Fruit fly (Drosophila melanogaster) whole organism, adult: ENCODE data around the gene Glut1.

Experiments used
- CG33017 ChIP-seq: fragments of 200-800 bp; sonication (Bioruptor generic); optimal IDR thresholded peaks from 2 replicates; lab custom pipeline; 2018; ENCODE audit warnings: missing biosample characterization, mild to moderate bottlenecking, missing genetic modification characterization, moderate library complexity
- CG5204 ChIP-seq: fragments of 200-800 bp; sonication (Bioruptor generic); optimal IDR thresholded peaks from 2 replicates; lab custom pipeline; 2016; ENCODE audit warnings: missing biosample characterization, missing genetic modification characterization
- CG7101 ChIP-seq: fragments of 200-800 bp; sonication (Bioruptor generic); optimal IDR thresholded peaks from 2 replicates; lab custom pipeline; 2018; ENCODE audit warnings: missing biosample characterization, mild to moderate bottlenecking, missing genetic modification characterization, moderate library complexity
- Clk ChIP-seq: fragments of 200-800 bp; sonication (Bioruptor generic); optimal IDR thresholded peaks from 2 replicates; lab custom pipeline; 2017; ENCODE audit warnings: missing biosample characterization, missing genetic modification characterization
- bab1 ChIP-seq: fragments of 200-800 bp; sonication (Bioruptor generic); optimal IDR thresholded peaks from 3 replicates; lab custom pipeline; 2019; ENCODE audit warnings: missing biosample characterization, mild to moderate bottlenecking, missing genetic modification characterization, moderate library complexity
- tj ChIP-seq: fragments of 200-800 bp; sonication (Bioruptor generic); optimal IDR thresholded peaks from 3 replicates; lab custom pipeline; 2017; ENCODE audit warnings: missing biosample characterization, mild to moderate bottlenecking, missing genetic modification characterization, moderate library complexity

DNA sequence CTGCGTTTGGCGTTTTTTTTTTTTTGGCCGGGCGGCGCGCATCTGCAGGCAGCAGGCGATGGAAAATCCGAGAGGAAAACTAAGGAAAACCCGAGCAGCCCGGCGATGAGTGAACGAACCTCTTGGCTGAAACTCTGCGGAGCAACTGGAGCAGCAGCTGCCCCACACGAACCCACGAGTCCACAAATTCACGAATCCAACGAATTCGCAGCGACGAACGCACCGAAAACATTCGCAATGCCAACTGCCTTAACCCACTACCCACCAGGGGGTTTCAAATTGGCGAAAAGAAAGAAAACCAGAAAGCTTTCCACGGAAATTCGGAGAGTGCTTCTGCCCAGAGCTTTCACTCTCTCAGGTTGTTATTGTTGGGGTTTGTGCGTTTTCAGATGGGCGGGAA is 108.9 kb downstream of the Glut1 start:
- TF ChIP-seq CG33017 (no peak), tj (GFP tag; lab: Kevin White, UChicago) (no peak), bab1 (GFP tag; lab: Kevin White, UChicago) (peak; percentile 7), CG5204 (GFP tag; lab: Kevin White, UChicago) (no peak), CG7101 (tag; lab: Kevin White, UChicago) (no peak), Clk (GFP tag; lab: Kevin White, UChicago) (no peak)
